Worm (Caenorhabditis elegans): Measurements from ENCODE around the gene snf-10.

Gene snf-10

ce11 chrV:10393708-10394107, 46.9 kb downstream of the snf-10 start:
- TF ChIP-seq B0310.2 (tag; optimal IDR thresholded peaks at IDR 0.05) (no peak), pes-1 (GFP tag; IDR thresholded peaks at IDR 0.05) (no peak), hnd-1 (tag; optimal IDR thresholded peaks at IDR 0.05) (no peak), sea-1 (GFP tag; conservative IDR thresholded peaks at IDR 0.05) (no peak), ceh-13 (GFP tag; optimal IDR thresholded peaks at IDR 0.05) (no peak), flt-1 (GFP tag; IDR thresholded peaks at IDR 0.05) (no peak), tbx-37 (GFP tag; conservative IDR thresholded peaks at IDR 0.05) (no peak), hmg-4 (GFP tag; optimal IDR thresholded peaks at IDR 0.05) (no peak), ceh-36 (tag; optimal IDR thresholded peaks at IDR 0.05) (no peak)

Data from whole organism, early embryonic.